Worm (Caenorhabditis elegans): ENCODE measurements around the gene Y37E11B.7.
A peak's percentile ranks its signal among the peaks of the same experiment; 100 is the strongest.

The Y37E11B.7 gene

ce11 chrIV:3604104-3604503, 4.1 kb upstream of the Y37E11B.7 start:
- TF ChIP-seq hlh-6 (tag; optimal IDR thresholded peaks at IDR 0.05), result peak; percentile 13
- TF ChIP-seq ceh-48 (tag; optimal IDR thresholded peaks at IDR 0.05), result no peak

- no peak for TF ChIP-seq ceh-31 (tag; optimal IDR thresholded peaks at IDR 0.05)
- TF ChIP-seq ceh-14 (tag; optimal IDR thresholded peaks at IDR 0.05), result no peak
- no peak for TF ChIP-seq hlh-30 (tag; optimal IDR thresholded peaks at IDR 0.05; ENCODE audit: insufficient read depth)
- TF ChIP-seq dve-1 (tag; optimal IDR thresholded peaks at IDR 0.05), result no peak
- no peak for TF ChIP-seq hlh-13 (GFP tag; optimal IDR thresholded peaks at IDR 0.05)
- TF ChIP-seq ceh-30 (tag; optimal IDR thresholded peaks at IDR 0.05), result no peak
- no peak for TF ChIP-seq pax-1 (tag; optimal IDR thresholded peaks at IDR 0.05)
- TF ChIP-seq unc-3 (GFP tag; conservative IDR thresholded peaks at IDR 0.05), result no peak
- TF ChIP-seq unc-3 (tag; optimal IDR thresholded peaks at IDR 0.05), result no peak
- no peak for TF ChIP-seq ttx-3 (tag; optimal IDR thresholded peaks at IDR 0.05)
- no peak for TF ChIP-seq ceh-2 (tag; optimal IDR thresholded peaks at IDR 0.05)
- TF ChIP-seq ahr-1 (tag; optimal IDR thresholded peaks at IDR 0.05), result no peak
- TF ChIP-seq zip-5 (tag; optimal IDR thresholded peaks at IDR 0.05), result no peak
- no peak for TF ChIP-seq pqm-1 (tag; optimal IDR thresholded peaks at IDR 0.05)
- no peak for TF ChIP-seq npax-4 (tag; optimal IDR thresholded peaks at IDR 0.05)
- TF ChIP-seq pha-4 (tag; optimal IDR thresholded peaks at IDR 0.05), result no peak
These were observed 1.9 kb upstream of the Y37E11B.7 start for ce11 chrIV:3601846-3602245.

ce11 chrIV:3599126-3599525, 838 bp downstream of the Y37E11B.7 start, which contains the start of gene Y37E11B.6:
Gene Y37E11B.6 (minus strand): TSS chrIV:3599306.
- TF ChIP-seq unc-42 (tag; optimal IDR thresholded peaks at IDR 0.05) (peak; percentile 43), odd-2 (tag; optimal IDR thresholded peaks at IDR 0.05) (no peak)

- TF ChIP-seq C08G9.2 (tag; optimal IDR thresholded peaks at IDR 0.05), result no peak
- no peak for TF ChIP-seq gmeb-2 (tag; optimal IDR thresholded peaks at IDR 0.05)
- TF ChIP-seq mec-3 (tag; optimal IDR thresholded peaks at IDR 0.05; ENCODE audit: borderline replicate concordance), result no peak
- TF ChIP-seq ztf-16 (tag; optimal IDR thresholded peaks at IDR 0.05), result no peak
- TF ChIP-seq T23F11.4 (GFP tag; optimal IDR thresholded peaks at IDR 0.05), result no peak
- TF ChIP-seq ref-2 (tag; optimal IDR thresholded peaks at IDR 0.05), result no peak
- TF ChIP-seq ceh-2 (tag; optimal IDR thresholded peaks at IDR 0.05), result no peak
- TF ChIP-seq ttx-3 (tag; optimal IDR thresholded peaks at IDR 0.05), result no peak
- TF ChIP-seq unc-42 (tag; optimal IDR thresholded peaks at IDR 0.05), result no peak
- no peak for TF ChIP-seq odd-2 (tag; optimal IDR thresholded peaks at IDR 0.05)
- TF ChIP-seq lim-6 (tag; optimal IDR thresholded peaks at IDR 0.05), result no peak
These were observed 1.5 kb downstream of the Y37E11B.7 start, which contains the start of gene Y37E11B.5 for ce11 chrIV:3598452-3598851. Gene Y37E11B.5 (minus strand): TSS chrIV:3598552.

- TF ChIP-seq madf-2 (tag; optimal IDR thresholded peaks at IDR 0.05), result no peak
- TF ChIP-seq ceh-48 (tag; optimal IDR thresholded peaks at IDR 0.05), result no peak
- TF ChIP-seq pat-9 (tag; optimal IDR thresholded peaks at IDR 0.05), result no peak
- TF ChIP-seq fkh-6 (tag; optimal IDR thresholded peaks at IDR 0.05), result no peak
- no peak for TF ChIP-seq ceh-9 (tag; optimal IDR thresholded peaks at IDR 0.05)
- TF ChIP-seq elt-4 (tag; optimal IDR thresholded peaks at IDR 0.05), result no peak
- TF ChIP-seq nhr-232 (tag; optimal IDR thresholded peaks at IDR 0.05), result no peak
- TF ChIP-seq zip-5 (tag; optimal IDR thresholded peaks at IDR 0.05), result no peak
- TF ChIP-seq ceh-18 (tag; optimal IDR thresholded peaks at IDR 0.05), result no peak
- TF ChIP-seq unc-3 (GFP tag; conservative IDR thresholded peaks at IDR 0.05), result no peak
- TF ChIP-seq unc-3 (tag; optimal IDR thresholded peaks at IDR 0.05), result no peak
- no peak for TF ChIP-seq ttx-3 (tag; optimal IDR thresholded peaks at IDR 0.05)
- TF ChIP-seq ztf-16 (tag; optimal IDR thresholded peaks at IDR 0.05), result no peak
- TF ChIP-seq tbx-7 (tag; optimal IDR thresholded peaks at IDR 0.05), result no peak
These were observed 2.6 kb downstream of the Y37E11B.7 start for ce11 chrIV:3597356-3597755.
